Fruit fly (Drosophila melanogaster) whole organism, wandering third instar larva: Measurements from ENCODE around the gene CG6290.

Experiments used
- CG9705 ChIP-seq: fragments of 200-800 bp; sonication (Bioruptor generic); optimal IDR thresholded peaks from 2 replicates; lab custom pipeline; 2018; ENCODE audit warnings: missing biosample characterization, mild to moderate bottlenecking, missing genetic modification characterization
- Rel ChIP-seq, 2 experiments: fragments of 200-800 bp; sonication (Bioruptor generic) in 1 of 2; optimal IDR thresholded peaks; 2 replicates in 1 of 2; 3 replicates in 1 of 2; lab custom pipeline; 2016 to 2019; ENCODE audit warnings: mild to moderate bottlenecking in 2 of 2, missing biosample characterization in 2 of 2, missing genetic modification characterization in 2 of 2, moderate library complexity in 1 of 2
- br ChIP-seq: fragments of 200-800 bp; sonication (Bioruptor generic); optimal IDR thresholded peaks from 2 replicates; lab custom pipeline; 2016; ENCODE audit warnings: missing biosample characterization, missing genetic modification characterization
- psq ChIP-seq: fragments of 200-800 bp; sonication (Bioruptor generic); optimal IDR thresholded peaks from 3 replicates; lab custom pipeline; 2017; ENCODE audit warnings: missing biosample characterization, mild to moderate bottlenecking, missing genetic modification characterization, moderate library complexity

- TF ChIP-seq CG9705 (GFP tag; lab: Kevin White, UChicago) (no peak), Rel (GFP tag; optimal IDR thresholded peaks at IDR 0.05; lab: Kevin White, UChicago) (no peak), Rel (tag; optimal IDR thresholded peaks at IDR 0.05; lab: Kevin White, UChicago) (no peak), psq (GFP tag; lab: Kevin White, UChicago) (no peak), br (GFP tag; lab: Kevin White, UChicago) (no peak)
Observed at dm6 chrX:18437190-18437589, at the start of gene CG6290.
